Worm (Caenorhabditis elegans): ENCODE measurements around the gene F17A2.13.

DNA sequence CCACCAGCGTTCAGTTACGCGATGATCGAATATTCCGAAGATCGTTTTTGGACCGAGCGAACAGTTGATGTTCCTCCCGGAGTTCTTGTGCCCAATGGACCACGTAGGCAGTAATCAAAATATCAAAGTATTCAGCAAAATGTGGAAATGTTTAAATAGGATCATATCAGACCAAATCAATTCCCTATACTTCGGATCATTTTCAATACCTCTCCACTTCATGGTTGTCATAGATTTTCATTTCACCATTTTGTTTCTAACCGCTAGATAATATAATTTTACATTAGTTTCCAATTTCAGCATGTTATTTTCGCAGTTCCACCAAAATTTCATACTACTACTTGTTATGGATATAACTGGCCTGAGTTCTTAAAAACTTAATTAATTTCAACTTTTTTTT is 3.9 kb upstream of the F17A2.13 start:
- TF ChIP-seq ceh-2 (tag; optimal IDR thresholded peaks at IDR 0.05) (no peak), fkh-10 (GFP tag; optimal IDR thresholded peaks at IDR 0.05) (no peak)
